Worm (Caenorhabditis elegans) whole organism, midembryonic: ENCODE results near the gene F12A10.1.

ENCODE experiments used
- T22C8.4 ChIP-seq: fragments of 200-800 bp; sonication (Bioruptor generic); IDR thresholded peaks from 2 replicates; pipeline ENCODE4 v1.3.6; 2022; ENCODE audit warnings: missing genetic modification characterization, missing compliant biosample characterization
- cog-1 ChIP-seq: sonication (generic microtip); optimal IDR thresholded peaks from 2 replicates; lab custom pipeline; 2016; ENCODE audit warnings: missing genetic modification characterization, missing compliant biosample characterization
- flt-1 ChIP-seq: fragments of 200-800 bp; sonication (Bioruptor generic); IDR thresholded peaks from 2 replicates; pipeline ENCODE4 v1.3.6; 2022; ENCODE audit warnings: missing genetic modification characterization, missing compliant biosample characterization
- klf-2 ChIP-seq: fragments of 200-800 bp; sonication (Bioruptor generic); conservative IDR thresholded peaks from 2 replicates; pipeline ENCODE4 v1.3.6; 2022; ENCODE audit warnings: missing genetic modification reagents, missing genetic modification characterization, missing compliant biosample characterization
- med-1 ChIP-seq: sonication (generic microtip); optimal IDR thresholded peaks from 2 replicates; lab custom pipeline; 2017; ENCODE audit warnings: missing genetic modification characterization, mild to moderate bottlenecking, missing compliant biosample characterization, antibody characterized with exemption, missing genetic modification reagents; ENCODE audit not compliant: insufficient read depth
- ref-1 ChIP-seq: fragments of 200-800 bp; sonication (Bioruptor generic); conservative IDR thresholded peaks from 2 replicates; pipeline ENCODE4 v1.3.6; 2022; ENCODE audit warnings: missing genetic modification reagents, missing genetic modification characterization, missing compliant biosample characterization
- tab-1 ChIP-seq: fragments of 200-800 bp; sonication (Bioruptor generic); IDR thresholded peaks from 2 replicates; pipeline ENCODE4 v1.3.6; 2022; ENCODE audit warnings: missing genetic modification characterization, missing compliant biosample characterization
- ztf-23 ChIP-seq: fragments of 200-800 bp; sonication (Bioruptor generic); IDR thresholded peaks from 2 replicates; pipeline ENCODE4 v1.3.6; 2022; ENCODE audit warnings: missing genetic modification reagents, missing genetic modification characterization, missing compliant biosample characterization
- ztf-29 ChIP-seq: fragments of 200-800 bp; sonication (Bioruptor generic); IDR thresholded peaks from 2 replicates; pipeline ENCODE4 v1.3.6; 2022; ENCODE audit warnings: missing genetic modification reagents, missing genetic modification characterization, missing compliant biosample characterization

F12A10.1 gene

DNA sequence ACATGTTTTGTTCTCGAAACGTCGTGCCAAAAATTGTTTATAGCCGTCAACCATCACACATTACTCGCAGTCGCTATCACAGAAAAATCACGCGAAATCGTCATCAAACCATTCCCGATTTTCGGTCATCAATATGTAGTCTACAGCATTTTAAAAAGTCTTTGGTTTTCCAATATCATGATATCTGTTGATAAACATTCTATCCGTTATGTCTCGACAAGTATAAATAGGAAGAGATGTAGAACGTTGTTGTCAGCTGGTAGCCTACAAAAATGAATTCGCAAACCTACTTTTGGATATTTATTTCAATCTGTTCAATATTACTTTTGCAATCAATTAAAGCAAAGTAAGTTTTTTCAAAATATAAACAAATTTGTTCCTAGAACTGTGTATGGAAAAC, at the start of gene F12A10.1:
Gene F12A10.1 (plus strand): TSS at position 166 of the 400 bp plus-strand sequence.
- TF ChIP-seq T22C8.4, result no peak
- TF ChIP-seq klf-2 (GFP tag; lab: Robert Waterston, UW), result no peak
- TF ChIP-seq med-1, result no peak
- TF ChIP-seq flt-1 (GFP tag; lab: Robert Waterston, UW), result no peak

DNA sequence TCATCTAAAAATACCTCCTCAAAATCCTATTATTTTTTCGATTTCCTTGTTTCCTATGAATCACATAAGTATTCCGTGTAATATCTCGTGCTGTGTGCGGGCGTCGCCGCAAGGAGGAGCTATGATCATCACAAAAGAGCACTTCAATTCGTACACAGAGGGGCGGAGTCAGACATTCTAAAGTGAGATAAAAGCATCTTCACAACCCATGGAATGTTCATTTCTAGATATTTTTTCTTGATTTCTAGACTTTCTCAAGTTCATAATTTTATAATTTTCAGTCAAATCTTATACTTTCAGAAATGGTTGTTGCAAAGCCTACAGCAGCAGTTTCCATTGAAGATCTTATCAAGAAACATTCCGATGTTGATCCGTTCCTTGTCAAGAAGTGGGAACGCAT, 49.0 kb upstream of the F12A10.1 start, which contains the start of gene cex-1:
Gene cex-1 (plus strand): TSS at position 301 of the 400 bp plus-strand sequence.
- TF ChIP-seq ztf-23 (GFP tag; lab: Robert Waterston, UW), result no peak
- TF ChIP-seq cog-1 (tag; lab: Kevin White, UChicago), result no peak
- no peak for TF ChIP-seq ref-1
- no peak for TF ChIP-seq flt-1 (GFP tag; lab: Robert Waterston, UW)
- no peak for TF ChIP-seq med-1
- no peak for TF ChIP-seq tab-1 (GFP tag; lab: Robert Waterston, UW)
- no peak for TF ChIP-seq ztf-29 (GFP tag; lab: Robert Waterston, UW)
- no peak for TF ChIP-seq klf-2 (GFP tag; lab: Robert Waterston, UW)
- TF ChIP-seq T22C8.4, result no peak

DNA sequence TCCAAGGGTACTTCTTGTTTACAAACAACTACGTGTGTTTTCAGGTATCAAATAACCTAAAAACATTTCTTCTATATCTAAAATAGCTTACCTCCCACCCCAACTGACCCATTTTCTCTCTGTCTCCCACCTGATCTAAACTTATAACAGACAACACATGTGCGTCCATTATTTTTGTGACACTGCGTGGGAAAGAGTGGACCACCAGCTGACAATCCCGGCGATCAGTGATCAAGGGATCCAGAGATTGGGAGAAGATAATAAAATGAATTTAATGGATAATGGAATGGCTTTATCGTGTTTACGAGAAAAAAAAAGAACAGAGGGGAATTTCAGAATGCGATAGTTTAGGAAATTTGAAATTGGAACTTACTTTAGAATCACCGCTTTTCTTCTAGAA, 47.1 kb upstream of the F12A10.1 start:
- TF ChIP-seq ztf-29 (GFP tag; lab: Robert Waterston, UW) (no peak), T22C8.4 (no peak), cog-1 (tag; lab: Kevin White, UChicago) (no peak), flt-1 (GFP tag; lab: Robert Waterston, UW) (no peak), ztf-23 (GFP tag; lab: Robert Waterston, UW) (no peak), ref-1 (no peak), klf-2 (GFP tag; lab: Robert Waterston, UW) (no peak), tab-1 (GFP tag; lab: Robert Waterston, UW) (no peak), med-1 (no peak)

DNA sequence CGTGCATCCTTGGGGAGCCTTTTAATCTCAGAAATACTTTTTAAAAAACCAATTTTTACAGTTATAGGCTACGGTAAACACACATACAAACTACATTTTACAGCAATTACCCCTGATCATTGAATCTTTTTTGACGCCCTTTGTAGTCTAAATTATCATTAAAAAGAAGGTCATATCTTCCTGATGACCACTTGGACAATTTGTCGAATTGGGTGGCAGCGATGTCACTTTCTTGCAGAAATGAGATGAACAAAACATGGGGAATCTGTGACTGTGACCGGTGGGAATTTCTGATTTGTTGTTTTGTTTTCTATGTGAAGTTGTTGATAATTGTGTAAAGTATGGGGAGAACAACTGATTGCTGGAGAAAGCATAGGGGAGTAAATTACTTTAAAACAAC, 46.7 kb upstream of the F12A10.1 start:
- TF ChIP-seq cog-1 (tag; lab: Kevin White, UChicago) (no peak), ref-1 (no peak), ztf-23 (GFP tag; lab: Robert Waterston, UW) (no peak), klf-2 (GFP tag; lab: Robert Waterston, UW) (no peak), med-1 (no peak), ztf-29 (GFP tag; lab: Robert Waterston, UW) (no peak), T22C8.4 (no peak), flt-1 (GFP tag; lab: Robert Waterston, UW) (no peak)

DNA sequence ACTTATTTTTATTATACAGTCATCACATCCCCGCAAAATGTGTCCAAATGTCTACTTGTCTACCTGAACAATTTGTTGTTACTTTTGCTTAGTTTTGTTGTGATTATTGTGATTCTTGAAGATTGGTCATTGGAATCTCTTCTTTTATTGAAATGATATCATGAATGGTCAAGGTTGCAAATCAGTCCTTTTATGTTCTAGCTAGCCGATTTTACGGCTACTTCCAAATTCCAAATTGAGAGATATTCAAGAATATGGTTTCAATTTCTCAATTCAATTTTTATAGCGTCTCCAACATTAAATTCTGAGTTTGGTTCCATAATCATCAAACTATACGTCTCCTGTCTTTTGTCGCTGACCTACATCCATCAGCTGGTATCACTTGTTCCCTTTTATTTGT, 45.1 kb upstream of the F12A10.1 start:
- TF ChIP-seq flt-1 (GFP tag; lab: Robert Waterston, UW) (no peak), ztf-29 (GFP tag; lab: Robert Waterston, UW) (no peak), ztf-23 (GFP tag; lab: Robert Waterston, UW) (no peak), klf-2 (GFP tag; lab: Robert Waterston, UW) (no peak), tab-1 (GFP tag; lab: Robert Waterston, UW) (no peak), cog-1 (tag; lab: Kevin White, UChicago) (no peak), ref-1 (no peak), med-1 (no peak), T22C8.4 (no peak)

DNA sequence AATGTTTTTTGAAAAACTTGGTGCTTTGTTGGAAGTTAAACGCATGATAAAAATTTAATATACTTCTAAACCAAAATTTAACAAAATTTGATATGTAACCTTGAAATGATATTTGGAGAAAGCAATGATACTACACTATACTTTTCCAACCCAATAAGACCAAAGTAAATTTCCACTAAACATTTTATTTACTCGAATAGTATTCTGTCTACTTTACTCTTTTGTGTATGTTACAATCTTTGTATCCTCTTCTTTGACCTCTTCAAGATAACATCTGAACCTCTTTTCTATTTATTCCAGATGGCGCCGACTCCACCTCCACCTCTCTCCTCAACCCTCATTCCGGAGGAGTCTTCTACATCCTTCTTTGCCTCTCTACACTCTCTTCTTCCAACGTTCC, 42.8 kb upstream of the F12A10.1 start, which contains the start of gene dhs-5:
Gene dhs-5 (plus strand): TSS at position 301 of the 400 bp plus-strand sequence.
- no peak for TF ChIP-seq ztf-23 (GFP tag; lab: Robert Waterston, UW)
- no peak for TF ChIP-seq ref-1
- TF ChIP-seq klf-2 (GFP tag; lab: Robert Waterston, UW), result no peak
- TF ChIP-seq tab-1 (GFP tag; lab: Robert Waterston, UW), result no peak
- no peak for TF ChIP-seq med-1
- no peak for TF ChIP-seq flt-1 (GFP tag; lab: Robert Waterston, UW)
- TF ChIP-seq T22C8.4, result no peak
- no peak for TF ChIP-seq ztf-29 (GFP tag; lab: Robert Waterston, UW)
- no peak for TF ChIP-seq cog-1 (tag; lab: Kevin White, UChicago)

DNA sequence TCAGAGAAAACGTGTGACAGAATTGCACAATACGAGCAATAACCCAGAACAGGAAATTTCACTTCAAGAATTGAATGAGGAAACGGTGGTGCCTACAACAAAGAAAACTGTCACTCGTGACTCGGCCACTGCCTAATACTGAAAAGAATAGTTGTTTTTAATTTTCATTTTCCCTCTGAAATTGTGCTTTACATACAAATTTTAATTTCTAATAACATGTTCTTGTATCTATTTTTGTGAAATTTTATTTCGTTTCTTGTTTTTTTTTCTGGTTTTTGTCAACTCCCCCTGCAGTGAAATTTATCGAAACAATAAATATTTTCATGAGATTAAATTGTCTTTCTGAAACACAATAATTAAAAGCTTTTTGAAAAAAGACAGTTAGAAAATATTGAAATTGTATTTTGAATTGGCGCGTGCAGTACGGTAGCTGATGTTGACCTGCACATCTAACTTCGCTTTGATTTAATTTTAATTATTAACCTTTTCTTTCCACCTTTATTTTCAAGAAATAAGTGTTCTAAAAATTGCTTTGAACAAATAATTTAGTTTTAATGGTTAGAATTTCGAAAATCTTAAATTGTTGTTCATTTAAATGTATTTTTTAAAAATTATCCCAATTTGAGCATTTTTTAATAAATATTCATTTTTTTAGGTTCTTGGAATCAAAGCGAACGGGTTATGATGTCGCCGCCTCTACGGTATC, 40.5 kb upstream of the F12A10.1 start, which contains the start of gene daz-1:
Gene daz-1 (plus strand): TSS at position 656 of the 706 bp plus-strand sequence.
- no peak for TF ChIP-seq flt-1 (GFP tag; lab: Robert Waterston, UW)

DNA sequence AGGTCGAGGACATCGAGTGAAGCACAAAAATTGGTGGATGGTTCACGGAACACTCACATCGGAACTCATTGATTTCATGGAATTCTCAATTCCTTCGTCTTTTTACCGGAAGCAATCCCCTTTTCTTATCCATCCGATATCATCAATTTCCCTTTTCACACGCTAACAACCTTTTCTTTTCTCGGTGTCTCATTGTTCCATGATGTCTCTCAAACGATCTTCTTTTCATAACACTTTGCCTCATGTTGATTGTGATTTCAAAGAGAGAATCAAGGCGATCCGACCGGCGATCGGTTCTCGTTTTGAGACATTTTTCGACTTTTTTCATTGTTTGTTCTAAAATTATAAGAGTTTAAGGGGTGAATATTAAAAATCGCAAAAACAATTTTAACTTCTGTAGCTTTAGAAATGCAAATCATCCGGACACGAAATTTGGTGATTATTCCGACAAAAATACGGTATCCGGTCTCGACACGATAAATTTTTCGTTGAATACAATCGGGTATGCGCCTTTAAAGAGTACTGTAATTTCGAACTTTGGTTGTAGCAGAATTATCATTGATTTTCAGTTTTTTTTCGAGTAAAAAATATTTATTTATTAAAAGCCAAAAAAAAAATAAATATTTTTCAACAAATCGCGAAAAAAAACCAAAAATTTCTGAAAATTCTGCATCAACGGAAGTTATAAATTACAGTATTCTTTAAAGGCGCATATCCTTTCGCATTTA, 37.5 kb upstream of the F12A10.1 start:
- TF ChIP-seq cog-1 (tag; lab: Kevin White, UChicago) (no peak), ztf-29 (GFP tag; lab: Robert Waterston, UW) (no peak), klf-2 (GFP tag; lab: Robert Waterston, UW) (no peak), ztf-23 (GFP tag; lab: Robert Waterston, UW) (no peak), tab-1 (GFP tag; lab: Robert Waterston, UW) (no peak), med-1 (no peak), flt-1 (GFP tag; lab: Robert Waterston, UW) (no peak), ref-1 (no peak), T22C8.4 (no peak)

DNA sequence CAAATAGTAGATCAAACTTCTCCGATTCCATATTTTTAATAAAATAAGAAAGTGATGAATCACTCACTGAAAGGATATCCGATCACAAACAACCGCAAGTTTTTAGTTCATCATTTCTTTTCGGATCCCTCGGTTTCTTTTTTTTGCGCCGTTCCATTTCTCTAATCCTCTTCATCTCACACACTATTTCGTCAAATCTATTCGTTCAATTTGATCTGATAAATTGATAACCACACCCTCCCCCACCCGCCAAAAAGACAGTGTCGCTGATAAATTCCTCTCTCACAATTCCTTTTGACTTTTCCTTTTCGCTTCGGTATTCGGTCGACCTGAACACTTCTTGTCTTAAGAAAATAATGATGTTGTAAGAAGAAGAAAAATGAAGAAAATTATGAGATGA, 36.8 kb upstream of the F12A10.1 start:
- TF ChIP-seq ztf-23 (GFP tag; lab: Robert Waterston, UW) (no peak), tab-1 (GFP tag; lab: Robert Waterston, UW) (no peak), med-1 (no peak), cog-1 (tag; lab: Kevin White, UChicago) (no peak), T22C8.4 (no peak), ztf-29 (GFP tag; lab: Robert Waterston, UW) (no peak), flt-1 (GFP tag; lab: Robert Waterston, UW) (no peak), klf-2 (GFP tag; lab: Robert Waterston, UW) (no peak), ref-1 (no peak)
